Fruit fly (Drosophila melanogaster) whole organism, adult: ENCODE results near the gene Or65a.

Source experiments
- CG12768 ChIP-seq: fragments of 200-800 bp; sonication (Bioruptor generic); optimal IDR thresholded peaks from 2 replicates; lab custom pipeline; 2017; ENCODE audit warnings: missing biosample characterization, missing genetic modification characterization, mild to moderate bottlenecking, moderate library complexity, missing genetic modification reagents
- CG7045 ChIP-seq: fragments of 200-800 bp; sonication (Bioruptor generic); optimal IDR thresholded peaks from 2 replicates; lab custom pipeline; 2017; ENCODE audit warnings: missing biosample characterization, mild to moderate bottlenecking, missing genetic modification characterization
- CG7101 ChIP-seq: fragments of 200-800 bp; sonication (Bioruptor generic); optimal IDR thresholded peaks from 2 replicates; lab custom pipeline; 2018; ENCODE audit warnings: missing biosample characterization, mild to moderate bottlenecking, missing genetic modification characterization, moderate library complexity
- Clk ChIP-seq: fragments of 200-800 bp; sonication (Bioruptor generic); optimal IDR thresholded peaks from 2 replicates; lab custom pipeline; 2017; ENCODE audit warnings: missing biosample characterization, missing genetic modification characterization
- Crg-1 ChIP-seq: fragments of 200-800 bp; sonication (Bioruptor generic); optimal IDR thresholded peaks from 2 replicates; lab custom pipeline; 2016; ENCODE audit warnings: missing biosample characterization, missing genetic modification characterization
- Hr96 ChIP-seq: fragments of 200-800 bp; sonication (Bioruptor generic); optimal IDR thresholded peaks from 2 replicates; lab custom pipeline; 2016; ENCODE audit warnings: missing biosample characterization, missing genetic modification characterization
- Mnt ChIP-seq: fragments of 200-800 bp; sonication (Bioruptor generic); optimal IDR thresholded peaks from 2 replicates; lab custom pipeline; 2016; ENCODE audit warnings: missing biosample characterization, mild to moderate bottlenecking, missing genetic modification characterization
- cic ChIP-seq: fragments of 200-800 bp; sonication (Bioruptor generic); optimal IDR thresholded peaks from 2 replicates; lab custom pipeline; 2017; ENCODE audit warnings: missing biosample characterization, mild to moderate bottlenecking, missing genetic modification characterization, moderate library complexity
- cnc ChIP-seq, 2 experiments: fragments of >200 bp; optimal IDR thresholded peaks; 2 replicates each; lab custom pipeline; 2017
- kay ChIP-seq: fragments of 200-800 bp; sonication (Bioruptor generic); peaks from one replicate; lab custom pipeline; 2016; ENCODE audit warnings: missing biosample characterization, missing genetic modification characterization, borderline replicate concordance
- ovo ChIP-seq: fragments of 200-800 bp; sonication (Bioruptor generic); optimal IDR thresholded peaks from 2 replicates; lab custom pipeline; 2016; ENCODE audit warnings: missing biosample characterization, missing genetic modification characterization
- pad ChIP-seq: fragments of 200-800 bp; sonication (Bioruptor generic); optimal IDR thresholded peaks from 3 replicates; lab custom pipeline; 2017; ENCODE audit warnings: missing biosample characterization, missing genetic modification characterization, mild to moderate bottlenecking, moderate library complexity, missing genetic modification reagents

DNA sequence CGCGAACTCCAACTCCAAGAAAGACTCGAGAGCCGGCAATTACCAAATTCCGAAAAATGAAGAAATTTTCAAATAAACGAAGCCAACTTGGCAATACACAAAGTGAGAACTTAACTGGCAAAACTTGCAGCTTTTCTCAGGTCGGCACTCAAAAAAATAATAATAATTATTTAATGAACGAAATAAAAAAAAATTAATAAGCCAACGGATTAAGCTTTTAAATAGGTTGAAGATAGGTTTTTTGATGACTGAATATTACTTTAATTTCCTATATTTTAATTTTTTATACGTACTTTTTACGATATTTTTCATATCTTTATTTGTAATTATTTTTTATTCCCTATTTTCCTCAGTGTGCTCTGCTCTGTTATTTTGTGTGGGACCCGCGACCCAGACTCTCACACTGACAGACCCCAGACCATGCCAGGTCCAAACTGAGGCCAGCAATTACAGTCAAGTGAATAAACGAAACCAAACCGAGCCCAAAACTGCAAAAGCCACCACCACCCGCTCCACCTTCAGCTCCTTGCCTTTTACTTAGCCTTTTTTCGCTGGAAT is 49.3 kb downstream of the Or65a start:
- no peak for TF ChIP-seq Crg-1 (GFP tag; lab: Kevin White, UChicago)
- TF ChIP-seq CG7101 (tag; lab: Kevin White, UChicago), result no peak
- TF ChIP-seq ovo (GFP tag; lab: Kevin White, UChicago), result no peak
- TF ChIP-seq Clk (GFP tag; lab: Kevin White, UChicago), result no peak
- TF ChIP-seq CG12768, result no peak
- TF ChIP-seq cic (GFP tag; lab: Kevin White, UChicago), result no peak
- TF ChIP-seq Hr96, result no peak
- TF ChIP-seq CG7045 (GFP tag; lab: Kevin White, UChicago), result no peak
- TF ChIP-seq kay (GFP tag; lab: Kevin White, UChicago), result no peak
- no peak for TF ChIP-seq Mnt (GFP tag; lab: Kevin White, UChicago)
- TF ChIP-seq pad (GFP tag; lab: Kevin White, UChicago), result no peak
- no peak for TF ChIP-seq cnc (optimal IDR thresholded peaks at IDR 0.05; lab: Kevin White, UChicago)
